Worm (Caenorhabditis elegans) whole organism, L4 larva: Measurements from ENCODE around the gene nid-1.

Experiments used
- F10B5.3 ChIP-seq: sonication (generic microtip); optimal IDR thresholded peaks from 2 replicates; lab custom pipeline; 2016; ENCODE audit warnings: mild to moderate bottlenecking, missing genetic modification characterization, missing compliant biosample characterization
- ceh-44 ChIP-seq: fragments of 200-800 bp; sonication (Bioruptor generic); IDR thresholded peaks from 2 replicates; pipeline ENCODE4 v1.3.6; 2022; ENCODE audit warnings: missing genetic modification reagents, missing genetic modification characterization, missing compliant biosample characterization
- lsy-2 ChIP-seq, 2 experiments: fragments of 150-350 bp in 1 of 2; sonication (generic microtip) in 1 of 2; optimal IDR thresholded peaks; 2 replicates each; lab custom pipeline; 2014 to 2017; ENCODE audit warnings: missing biosample characterization in 2 of 2, missing genetic modification characterization in 2 of 2

DNA sequence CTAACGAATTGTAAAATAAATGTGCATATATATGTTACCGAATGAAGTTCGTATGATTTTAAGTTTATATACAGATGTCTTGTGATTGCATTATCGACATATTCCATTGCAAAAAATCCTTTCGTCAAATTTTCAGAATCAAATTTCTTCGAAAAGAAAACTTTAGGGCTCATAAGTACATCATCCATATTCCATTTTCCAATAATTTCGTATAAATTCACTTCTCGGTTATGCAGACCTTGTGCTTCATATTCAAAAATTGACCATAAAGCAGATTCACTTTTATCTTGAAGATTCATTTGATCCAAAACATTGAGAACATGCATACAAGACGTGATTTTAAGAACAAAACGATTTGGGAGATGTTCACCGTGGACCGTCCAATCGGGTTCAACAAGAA, 33.5 kb downstream of the nid-1 start:
- no peak for TF ChIP-seq ceh-44 (GFP tag; lab: Robert Waterston, UW)
- no peak for TF ChIP-seq F10B5.3 (tag; lab: Kevin White, UChicago)
- TF ChIP-seq lsy-2 (tag; optimal IDR thresholded peaks at IDR 0.05; lab: Kevin White, UChicago): no peak
